Worm (Caenorhabditis elegans) whole organism, L1 larva: Measurements from ENCODE around the gene fbxa-14.

Source experiments
- C16A3.4 ChIP-seq: fragments of 150-350 bp; optimal IDR thresholded peaks from 2 replicates; lab custom pipeline; 2014; ENCODE audit warnings: missing biosample characterization, missing genetic modification characterization
- C34B4.2 ChIP-seq: sonication (generic microtip); optimal IDR thresholded peaks from 2 replicates; lab custom pipeline; 2017; ENCODE audit warnings: mild to moderate bottlenecking, missing genetic modification characterization, missing compliant biosample characterization
- F16B12.6 ChIP-seq: fragments of 150-350 bp; optimal IDR thresholded peaks from 2 replicates; lab custom pipeline; 2014; ENCODE audit warnings: missing biosample characterization, missing genetic modification characterization
- aha-1 ChIP-seq: fragments of 150-350 bp; optimal IDR thresholded peaks from 2 replicates; lab custom pipeline; 2014; ENCODE audit warnings: missing biosample characterization, missing genetic modification characterization
- alr-1 ChIP-seq: fragments of 200-800 bp; sonication (Bioruptor generic); optimal IDR thresholded peaks from 2 replicates; lab custom pipeline; 2018; ENCODE audit warnings: borderline replicate concordance, mild to moderate bottlenecking, missing genetic modification characterization, missing compliant biosample characterization
- ceh-63 ChIP-seq: fragments of 200-800 bp; sonication (Bioruptor generic); optimal IDR thresholded peaks from 2 replicates; lab custom pipeline; 2018; ENCODE audit warnings: mild to moderate bottlenecking, missing genetic modification characterization, missing compliant biosample characterization
- ceh-82 ChIP-seq, 3 experiments: fragments of 150-350 bp in 1 of 3; sonication (generic microtip) in 2 of 3; optimal IDR thresholded peaks; 2 replicates each; lab custom pipeline; 2014 to 2017; ENCODE audit warnings: missing biosample characterization in 3 of 3, missing genetic modification characterization in 3 of 3
- ceh-88 ChIP-seq: fragments of 200-800 bp; sonication (Bioruptor generic); IDR thresholded peaks from 2 replicates; pipeline ENCODE4 v1.3.6; 2022; ENCODE audit warnings: missing genetic modification characterization, missing compliant biosample characterization
- ceh-90 ChIP-seq: sonication (generic microtip); optimal IDR thresholded peaks from 2 replicates; lab custom pipeline; 2016; ENCODE audit warnings: missing genetic modification characterization, missing compliant biosample characterization
- ces-1 ChIP-seq: fragments of 150-350 bp; optimal IDR thresholded peaks from 2 replicates; lab custom pipeline; 2014; ENCODE audit warnings: missing biosample characterization, missing genetic modification reagents, missing genetic modification characterization
- dpl-1 ChIP-seq, 3 experiments: fragments of 150-350 bp in 2 of 3; sonication (generic microtip) in 1 of 3; optimal IDR thresholded peaks; 2 replicates each; lab custom pipeline; 2014 to 2017; ENCODE audit warnings: missing biosample characterization in 3 of 3, missing genetic modification characterization in 3 of 3, missing genetic modification reagents in 3 of 3
- efl-1 ChIP-seq, 4 experiments: fragments of 150-350 bp; optimal IDR thresholded peaks in 3 of 4; peaks in 1 of 4; 1 replicate in 1 of 4; 2 replicates in 3 of 4; lab custom pipeline; 2014; ENCODE audit warnings: missing biosample characterization in 2 of 4, missing genetic modification characterization in 2 of 4, missing genetic modification reagents in 2 of 4
- efl-3 ChIP-seq: fragments of 200-800 bp; sonication (Bioruptor generic); optimal IDR thresholded peaks from 2 replicates; lab custom pipeline; 2018; ENCODE audit warnings: mild to moderate bottlenecking, missing genetic modification characterization, missing compliant biosample characterization
- egl-27 ChIP-seq, 2 experiments: fragments of 150-350 bp in 1 of 2; sonication (generic microtip); optimal IDR thresholded peaks; 3 replicates each; lab custom pipeline; 2017 to 2018; ENCODE audit warnings: missing biosample characterization in 2 of 2, missing genetic modification characterization in 2 of 2, missing genetic modification reagents in 2 of 2
- elt-2 ChIP-seq: sonication (generic microtip); optimal IDR thresholded peaks from 2 replicates; lab custom pipeline; 2016; ENCODE audit warnings: missing genetic modification characterization, mild to moderate bottlenecking, inconsistent platforms, missing compliant biosample characterization, missing genetic modification reagents
- elt-3 ChIP-seq, 6 experiments: fragments of 150-350 bp in 1 of 6; sonication (generic microtip); optimal IDR thresholded peaks; 2 replicates each; lab custom pipeline; 2017 to 2018; ENCODE audit warnings: missing biosample characterization in 6 of 6, missing genetic modification characterization in 6 of 6, inconsistent platforms in 1 of 6
- ets-5 ChIP-seq: fragments of 200-800 bp; sonication (Bioruptor generic); IDR thresholded peaks from 2 replicates; pipeline ENCODE4 v1.3.6; 2022; ENCODE audit warnings: missing genetic modification characterization, missing compliant biosample characterization
- fos-1 ChIP-seq: fragments of 150-350 bp; optimal IDR thresholded peaks from 2 replicates; lab custom pipeline; 2014; ENCODE audit warnings: missing biosample characterization, missing genetic modification characterization
- irx-1 ChIP-seq: sonication (generic microtip); optimal IDR thresholded peaks from 2 replicates; lab custom pipeline; 2016; ENCODE audit warnings: missing genetic modification characterization, missing compliant biosample characterization
- jun-1 ChIP-seq: fragments of 150-350 bp; optimal IDR thresholded peaks from 2 replicates; lab custom pipeline; 2014; ENCODE audit warnings: missing biosample characterization, missing genetic modification reagents, missing genetic modification characterization
- lin-14 ChIP-seq: fragments of 200-800 bp; sonication (Bioruptor generic); optimal IDR thresholded peaks from 2 replicates; lab custom pipeline; 2018; ENCODE audit warnings: mild to moderate bottlenecking, missing genetic modification characterization, moderate library complexity, missing compliant biosample characterization
- lin-39 ChIP-seq: fragments of 150-350 bp; optimal IDR thresholded peaks from 2 replicates; lab custom pipeline; 2014; ENCODE audit warnings: missing biosample characterization, missing genetic modification reagents, missing genetic modification characterization
- mef-2 ChIP-seq: fragments of 150-350 bp; optimal IDR thresholded peaks from 2 replicates; lab custom pipeline; 2014; ENCODE audit warnings: missing biosample characterization, missing genetic modification characterization
- nhr-12 ChIP-seq: sonication (generic microtip); optimal IDR thresholded peaks from 2 replicates; lab custom pipeline; 2017; ENCODE audit warnings: missing biosample characterization, missing genetic modification characterization
- nhr-20 ChIP-seq: sonication (generic microtip); optimal IDR thresholded peaks from 2 replicates; lab custom pipeline; 2016; ENCODE audit warnings: mild to moderate bottlenecking, missing genetic modification characterization, missing compliant biosample characterization
- nhr-237 ChIP-seq: fragments of 150-350 bp; optimal IDR thresholded peaks from 2 replicates; lab custom pipeline; 2014; ENCODE audit warnings: missing biosample characterization, missing genetic modification characterization
- nhr-71 ChIP-seq: sonication (generic microtip); optimal IDR thresholded peaks from 2 replicates; lab custom pipeline; 2016; ENCODE audit warnings: mild to moderate bottlenecking, missing genetic modification characterization, moderate library complexity, missing compliant biosample characterization
- nhr-76 ChIP-seq: sonication (generic microtip); optimal IDR thresholded peaks from 2 replicates; lab custom pipeline; 2017; ENCODE audit warnings: missing biosample characterization, missing genetic modification characterization
- nhr-85 ChIP-seq: sonication (generic microtip); peaks from one replicate; lab custom pipeline; 2016; ENCODE audit warnings: missing genetic modification characterization, inconsistent platforms, missing compliant biosample characterization
- pag-3 ChIP-seq: sonication (generic microtip); optimal IDR thresholded peaks from 2 replicates; lab custom pipeline; 2017; ENCODE audit warnings: missing genetic modification characterization, mild to moderate bottlenecking, missing compliant biosample characterization, antibody characterized with exemption, borderline replicate concordance; ENCODE audit not compliant: insufficient read depth
- pqm-1 ChIP-seq: sonication (generic microtip); optimal IDR thresholded peaks from 3 replicates; lab custom pipeline; 2017; ENCODE audit warnings: missing biosample characterization, missing genetic modification characterization
- skn-1 ChIP-seq: fragments of 150-350 bp; optimal IDR thresholded peaks from 2 replicates; lab custom pipeline; 2014; ENCODE audit warnings: missing biosample characterization, missing genetic modification characterization
- sup-37 ChIP-seq: fragments of 200-800 bp; sonication (Bioruptor generic); optimal IDR thresholded peaks from 2 replicates; lab custom pipeline; 2018; ENCODE audit warnings: mild to moderate bottlenecking, missing genetic modification characterization, missing compliant biosample characterization
- swsn-7 ChIP-seq: sonication (generic microtip); optimal IDR thresholded peaks from 2 replicates; lab custom pipeline; 2016; ENCODE audit warnings: missing genetic modification characterization, missing compliant biosample characterization
- tbx-2 ChIP-seq: sonication (generic microtip); optimal IDR thresholded peaks from 2 replicates; lab custom pipeline; 2016; ENCODE audit warnings: missing genetic modification characterization, missing compliant biosample characterization
- unc-30 ChIP-seq: sonication (generic microtip); optimal IDR thresholded peaks from 2 replicates; lab custom pipeline; 2017; ENCODE audit warnings: missing biosample characterization, missing genetic modification characterization
- unc-86 ChIP-seq: sonication (generic microtip); optimal IDR thresholded peaks from 2 replicates; lab custom pipeline; 2016; ENCODE audit warnings: missing genetic modification characterization, missing compliant biosample characterization
- xbp-1 ChIP-seq: sonication (generic microtip); optimal IDR thresholded peaks from 2 replicates; lab custom pipeline; 2016; ENCODE audit warnings: missing genetic modification characterization, missing compliant biosample characterization
- zag-1 ChIP-seq: fragments of 150-350 bp; optimal IDR thresholded peaks from 2 replicates; lab custom pipeline; 2014; ENCODE audit warnings: missing biosample characterization, missing genetic modification characterization
- zip-4 ChIP-seq: fragments of 200-800 bp; sonication (Bioruptor generic); optimal IDR thresholded peaks from 2 replicates; lab custom pipeline; 2018; ENCODE audit warnings: mild to moderate bottlenecking, missing genetic modification characterization, moderate library complexity, missing compliant biosample characterization
- ztf-11 ChIP-seq, 2 experiments: sonication (generic microtip); optimal IDR thresholded peaks; 2 replicates each; lab custom pipeline; 2016 to 2017; ENCODE audit warnings: missing genetic modification characterization in 2 of 2, missing biosample characterization in 1 of 2, missing compliant biosample characterization in 1 of 2

fbxa-14 gene

ce11 chrIII:1295149-1295716 is 29.2 kb downstream of the fbxa-14 start, which contains the start of gene fbxa-35:
Gene fbxa-35 (plus strand): TSS chrIII:1295666.
- no peak for TF ChIP-seq egl-27 (tag; optimal IDR thresholded peaks at IDR 0.05; lab: Kevin White, UChicago)
- TF ChIP-seq elt-2 (tag; lab: Kevin White, UChicago) = peak; percentile 82
- no peak for TF ChIP-seq zip-4 (GFP tag; lab: Kevin White, UChicago)
- no peak for TF ChIP-seq efl-1 (optimal IDR thresholded peaks at IDR 0.05; lab: Kevin White, UChicago)
- TF ChIP-seq efl-1 (GFP tag; optimal IDR thresholded peaks at IDR 0.05 in 1 of 2; lab: Kevin White, UChicago) = peak in 1 of 2 experiments; percentile 19
- no peak for TF ChIP-seq unc-30
- peak in 2 of 6 experiments; percentile 13 for TF ChIP-seq elt-3 (tag; optimal IDR thresholded peaks at IDR 0.05; lab: Kevin White, UChicago)

DNA sequence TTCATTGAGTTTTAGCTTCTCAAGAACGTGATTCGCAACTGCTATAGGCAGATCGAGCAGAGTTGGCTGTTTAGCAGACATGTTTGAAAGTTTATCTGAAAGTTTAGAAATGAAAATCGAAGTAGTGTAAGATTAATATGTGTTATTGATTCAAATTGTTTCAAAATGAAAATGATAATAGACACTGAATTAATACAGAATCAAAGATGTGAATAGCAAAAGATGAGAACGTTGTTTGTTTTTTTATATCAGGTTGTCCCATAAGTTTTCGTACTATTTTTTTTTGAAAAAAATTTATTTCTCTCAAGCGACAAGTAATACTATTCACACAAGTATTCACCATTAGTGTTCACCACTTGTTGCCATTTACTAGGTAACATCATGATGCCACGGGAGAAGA is 31.3 kb downstream of the fbxa-14 start, which contains the start of gene fbxa-36:
fbxa-36 (minus strand) TSS at position 101 of the 400 bp plus-strand sequence.
- TF ChIP-seq tbx-2 (tag; lab: Kevin White, UChicago) = no peak
- TF ChIP-seq sup-37 = no peak
- no peak for TF ChIP-seq ceh-88 (GFP tag; lab: Robert Waterston, UW)
- no peak for TF ChIP-seq C16A3.4 (tag; lab: Kevin White, UChicago)
- no peak for TF ChIP-seq irx-1 (tag; lab: Kevin White, UChicago)
- no peak for TF ChIP-seq dpl-1 (GFP tag; optimal IDR thresholded peaks at IDR 0.05; lab: Kevin White, UChicago)
- TF ChIP-seq nhr-71 (tag; lab: Kevin White, UChicago) = no peak
- TF ChIP-seq unc-30 = no peak
- no peak for TF ChIP-seq C34B4.2
- TF ChIP-seq nhr-76 = no peak
- TF ChIP-seq, all 84 proteins: peak for 0

ce11 chrIII:1289139-1289538 is 35.3 kb downstream of the fbxa-14 start:
- no peak for TF ChIP-seq nhr-76
- peak; percentile 87 for TF ChIP-seq elt-2 (tag; lab: Kevin White, UChicago)
- no peak for TF ChIP-seq ceh-90 (tag; lab: Kevin White, UChicago)
- no peak for TF ChIP-seq lin-39 (tag; lab: Kevin White, UChicago)
- no peak for TF ChIP-seq efl-3
- TF ChIP-seq pqm-1 (tag; lab: Kevin White, UChicago) = peak; percentile 35
- no peak for TF ChIP-seq C16A3.4 (tag; lab: Kevin White, UChicago)
- peak; percentile 75 for TF ChIP-seq jun-1
- TF ChIP-seq alr-1 (tag; lab: Kevin White, UChicago) = no peak
- no peak for TF ChIP-seq swsn-7 (tag; lab: Kevin White, UChicago)
- no peak for TF ChIP-seq ceh-63 (GFP tag; lab: Kevin White, UChicago)
- TF ChIP-seq, all 84 proteins: peak for 3

ce11 chrIII:1288473-1289056 is 35.8 kb downstream of the fbxa-14 start, which contains the start of gene fbxa-50:
Gene fbxa-50 (minus strand): TSS chrIII:1288523.
- peak; percentile 21 for TF ChIP-seq skn-1 (tag; lab: Kevin White, UChicago)
- TF ChIP-seq dpl-1 (GFP tag; optimal IDR thresholded peaks at IDR 0.05; lab: Kevin White, UChicago) = no peak
- TF ChIP-seq, all 84 proteins: peak for 1

DNA sequence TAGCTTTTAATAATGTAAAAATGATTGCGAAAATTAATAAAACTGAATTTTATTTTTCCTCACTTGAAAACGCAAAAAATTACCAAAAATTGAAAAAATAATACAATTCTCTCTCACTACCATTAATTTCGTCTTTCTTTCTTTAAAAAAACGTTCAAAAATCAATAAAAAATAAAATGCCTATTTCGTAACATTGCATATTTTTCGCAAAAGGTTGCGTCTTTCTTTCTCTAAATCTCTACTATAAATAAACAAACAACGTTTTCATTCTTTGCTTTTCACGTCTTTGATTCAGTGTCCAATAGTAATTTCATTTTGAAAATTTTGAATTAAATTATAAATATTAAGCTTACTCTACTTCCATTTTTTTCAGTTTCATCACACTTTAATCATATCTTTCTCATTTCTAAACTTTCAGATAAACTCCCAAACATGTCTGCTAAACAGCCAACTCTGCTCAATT is 39.8 kb downstream of the fbxa-14 start, which contains the start of gene fbxa-37:
fbxa-37 (plus strand) TSS at position 413 of the 463 bp plus-strand sequence.
- TF ChIP-seq lin-14 (GFP tag; lab: Kevin White, UChicago) = peak; percentile 61
- peak; percentile 25 for TF ChIP-seq swsn-7 (tag; lab: Kevin White, UChicago)
- TF ChIP-seq nhr-20 (tag; lab: Kevin White, UChicago) = no peak
- TF ChIP-seq zag-1 = no peak
- TF ChIP-seq nhr-237 (tag; lab: Kevin White, UChicago) = peak; percentile 67
- TF ChIP-seq F16B12.6 (tag; lab: Kevin White, UChicago) = no peak
- TF ChIP-seq ztf-11 (tag; optimal IDR thresholded peaks at IDR 0.05; lab: Kevin White, UChicago) = no peak
- TF ChIP-seq nhr-85 (tag; lab: Kevin White, UChicago) = no peak
- TF ChIP-seq pag-3 (tag; lab: Kevin White, UChicago) = no peak
- no peak for TF ChIP-seq C16A3.4 (tag; lab: Kevin White, UChicago)
- peak in 2 of 3 experiments; percentile 32 to 34 for TF ChIP-seq ceh-82 (tag; optimal IDR thresholded peaks at IDR 0.05; lab: Kevin White, UChicago)
- no peak for TF ChIP-seq ceh-90 (tag; lab: Kevin White, UChicago)
- no peak for TF ChIP-seq sup-37
- TF ChIP-seq unc-86 (tag; lab: Kevin White, UChicago) = no peak
- TF ChIP-seq aha-1 = no peak
- no peak for TF ChIP-seq xbp-1 (tag; lab: Kevin White, UChicago)
- no peak for TF ChIP-seq ces-1
- TF ChIP-seq jun-1 = no peak
- TF ChIP-seq pqm-1 (tag; lab: Kevin White, UChicago) = no peak
- no peak for TF ChIP-seq mef-2 (tag; lab: Kevin White, UChicago)
- TF ChIP-seq ets-5 (GFP tag; lab: Robert Waterston, UW) = no peak
- no peak for TF ChIP-seq nhr-12 (tag; lab: Kevin White, UChicago)
- TF ChIP-seq elt-2 (tag; lab: Kevin White, UChicago) = peak; percentile 2
- no peak for TF ChIP-seq fos-1 (tag; lab: Kevin White, UChicago)
